Fruit fly (Drosophila melanogaster) whole organism, embryonic: ENCODE measurements around the gene CG9289.

ENCODE experiments used
- B-H1 ChIP-seq: fragments of 200-800 bp; sonication (Bioruptor generic); IDR thresholded peaks from 3 replicates; pipeline ENCODE4 v1.3.6; 2022; ENCODE audit warnings: missing biosample characterization, missing genetic modification characterization
- CG10267 ChIP-seq: fragments of 200-800 bp; sonication (Bioruptor generic); optimal IDR thresholded peaks from 2 replicates; lab custom pipeline; 2018; ENCODE audit warnings: missing biosample characterization, mild to moderate bottlenecking, missing genetic modification characterization, moderate library complexity
- CG10462 ChIP-seq: fragments of 200-800 bp; sonication (Bioruptor generic); optimal IDR thresholded peaks from 2 replicates; lab custom pipeline; 2016; ENCODE audit warnings: missing biosample characterization, missing genetic modification characterization
- CG12391 ChIP-seq: fragments of 200-800 bp; sonication (Bioruptor generic); optimal IDR thresholded peaks from 3 replicates; lab custom pipeline; 2018; ENCODE audit warnings: missing biosample characterization, mild to moderate bottlenecking, missing genetic modification characterization, moderate library complexity
- CG13287 ChIP-seq: fragments of 200-800 bp; sonication (Bioruptor generic); IDR thresholded peaks from 2 replicates; pipeline ENCODE4 v1.3.6; 2022; ENCODE audit warnings: missing biosample characterization, missing genetic modification characterization; ENCODE audit not compliant: partially characterized antibody
- CG13424 ChIP-seq: fragments of 200-800 bp; sonication (Bioruptor generic); optimal IDR thresholded peaks from 2 replicates; lab custom pipeline; 2019; ENCODE audit warnings: missing biosample characterization, mild to moderate bottlenecking, missing genetic modification characterization, moderate library complexity
- CG14965 ChIP-seq: fragments of 200-800 bp; sonication (Bioruptor generic); optimal IDR thresholded peaks from 2 replicates; lab custom pipeline; 2016; ENCODE audit warnings: missing biosample characterization, missing genetic modification characterization, borderline replicate concordance
- CG17612 ChIP-seq: fragments of 200-800 bp; sonication (Bioruptor generic); IDR thresholded peaks from 2 replicates; pipeline ENCODE4 v1.3.6; 2022; ENCODE audit warnings: missing biosample characterization, missing genetic modification characterization
- CG2712 ChIP-seq: fragments of 200-800 bp; optimal IDR thresholded peaks from 3 replicates; lab custom pipeline; 2019; ENCODE audit warnings: missing biosample characterization, mild to moderate bottlenecking, missing genetic modification characterization, moderate library complexity
- CG3065 ChIP-seq: fragments of 200-800 bp; sonication (Bioruptor generic); optimal IDR thresholded peaks from 2 replicates; lab custom pipeline; 2016; ENCODE audit warnings: missing biosample characterization, missing genetic modification characterization
- CG31441 ChIP-seq: fragments of 200-800 bp; sonication (Bioruptor generic); IDR thresholded peaks from 2 replicates; pipeline ENCODE4 v1.3.6; 2022; ENCODE audit warnings: missing biosample characterization, missing genetic modification characterization
- CG4282 ChIP-seq: fragments of 200-800 bp; sonication (Bioruptor generic); optimal IDR thresholded peaks from 2 replicates; lab custom pipeline; 2016; ENCODE audit warnings: missing biosample characterization, missing genetic modification characterization
- CG8089 ChIP-seq: fragments of 200-800 bp; sonication (Bioruptor generic); optimal IDR thresholded peaks from 3 replicates; lab custom pipeline; 2016; ENCODE audit warnings: missing biosample characterization, missing genetic modification characterization
- Dref ChIP-seq: fragments of 200-800 bp; sonication (Bioruptor generic); IDR thresholded peaks from 2 replicates; pipeline ENCODE4 v1.3.6; 2022; ENCODE audit warnings: missing biosample characterization, missing genetic modification characterization
- Ets65A ChIP-seq: fragments of 200-800 bp; sonication (Bioruptor generic); peaks from one replicate; lab custom pipeline; 2016; ENCODE audit warnings: missing biosample characterization, missing genetic modification characterization
- H2.0 ChIP-seq: fragments of 200-800 bp; sonication (Bioruptor generic); IDR thresholded peaks from 2 replicates; pipeline ENCODE4 v1.3.6; 2022; ENCODE audit warnings: missing biosample characterization, missing genetic modification characterization
- HLH4C ChIP-seq: fragments of 200-800 bp; sonication (Bioruptor generic); IDR thresholded peaks from 3 replicates; pipeline ENCODE4 v1.3.6; 2022; ENCODE audit warnings: missing biosample characterization, missing genetic modification characterization; ENCODE audit not compliant: partially characterized antibody
- HLHmδ ChIP-seq: fragments of 200-800 bp; sonication (Bioruptor generic); optimal IDR thresholded peaks from 2 replicates; lab custom pipeline; 2018; ENCODE audit warnings: missing biosample characterization, mild to moderate bottlenecking, missing genetic modification characterization, moderate library complexity
- HmgD ChIP-seq: fragments of 200-800 bp; sonication (Bioruptor generic); optimal IDR thresholded peaks from 3 replicates; lab custom pipeline; 2016; ENCODE audit warnings: missing biosample characterization, missing genetic modification characterization
- Jarid2 ChIP-seq: fragments of 200-800 bp; sonication (Bioruptor generic); optimal IDR thresholded peaks from 3 replicates; lab custom pipeline; 2017; ENCODE audit warnings: mild to moderate bottlenecking, missing biosample characterization, missing genetic modification reagents, missing genetic modification characterization
- Lhr ChIP-seq: fragments of 200-800 bp; sonication (Bioruptor generic); optimal IDR thresholded peaks from 3 replicates; lab custom pipeline; 2017; ENCODE audit warnings: mild to moderate bottlenecking, missing biosample characterization, missing genetic modification reagents, missing genetic modification characterization
- Optix ChIP-seq: fragments of 200-800 bp; sonication (Bioruptor generic); IDR thresholded peaks from 3 replicates; pipeline ENCODE4 v1.3.6; 2022; ENCODE audit warnings: missing biosample characterization, missing genetic modification characterization
- Sox100B ChIP-seq: fragments of 200-800 bp; sonication (Bioruptor generic); optimal IDR thresholded peaks from 3 replicates; lab custom pipeline; 2018; ENCODE audit warnings: missing biosample characterization, mild to moderate bottlenecking, missing genetic modification characterization
- Sry-δ ChIP-seq: fragments of 200-800 bp; sonication (Bioruptor generic); optimal IDR thresholded peaks from 2 replicates; lab custom pipeline; 2016; ENCODE audit warnings: missing biosample characterization, missing genetic modification characterization
- Trl ChIP-seq, 3 experiments: fragments of >200 bp in 2 of 3; fragments of 200-800 bp in 1 of 3; sonication (Bioruptor generic) in 1 of 3; optimal IDR thresholded peaks; 2 replicates in 1 of 3; 3 replicates in 2 of 3; lab custom pipeline; 2016 to 2017; ENCODE audit warnings: missing biosample characterization in 1 of 3, missing genetic modification characterization in 1 of 3
- Vsx1 ChIP-seq: fragments of 200-800 bp; sonication (Bioruptor generic); optimal IDR thresholded peaks from 2 replicates; lab custom pipeline; 2017; ENCODE audit warnings: missing biosample characterization, mild to moderate bottlenecking, missing genetic modification characterization, missing genetic modification reagents
- YL-1 ChIP-seq: fragments of 200-800 bp; sonication (Bioruptor generic); optimal IDR thresholded peaks from 3 replicates; lab custom pipeline; 2017; ENCODE audit warnings: missing biosample characterization, mild to moderate bottlenecking, missing genetic modification characterization
- az2 ChIP-seq: fragments of 200-800 bp; sonication (Bioruptor generic); optimal IDR thresholded peaks from 3 replicates; lab custom pipeline; 2016; ENCODE audit warnings: missing biosample characterization, missing genetic modification characterization
- bab2 ChIP-seq: fragments of 200-800 bp; sonication (Bioruptor generic); optimal IDR thresholded peaks from 2 replicates; lab custom pipeline; 2016; ENCODE audit warnings: missing biosample characterization, missing genetic modification characterization
- bowl ChIP-seq: fragments of 200-800 bp; sonication (Bioruptor generic); IDR thresholded peaks from 2 replicates; pipeline ENCODE4 v1.3.6; 2022; ENCODE audit warnings: missing biosample characterization, missing genetic modification characterization
- br ChIP-seq: fragments of >200 bp; optimal IDR thresholded peaks from 2 replicates; lab custom pipeline; 2017
- corto ChIP-seq: fragments of 200-800 bp; sonication (Bioruptor generic); optimal IDR thresholded peaks from 2 replicates; lab custom pipeline; 2016; ENCODE audit warnings: missing biosample characterization, mild to moderate bottlenecking, missing genetic modification characterization, moderate library complexity
- dmrt99B ChIP-seq: fragments of 200-800 bp; sonication (Bioruptor generic); optimal IDR thresholded peaks from 2 replicates; lab custom pipeline; 2018; ENCODE audit warnings: missing biosample characterization, mild to moderate bottlenecking, missing genetic modification characterization, moderate library complexity
- dpn ChIP-seq, 2 experiments: fragments of 200-800 bp; sonication (Bioruptor generic); optimal IDR thresholded peaks; 3 replicates each; lab custom pipeline; 2016; ENCODE audit warnings: missing biosample characterization in 2 of 2, missing genetic modification characterization in 2 of 2
- esg ChIP-seq: fragments of 200-800 bp; sonication (Bioruptor generic); conservative IDR thresholded peaks from 2 replicates; pipeline ENCODE4 v1.3.6; 2022; ENCODE audit warnings: missing biosample characterization, missing genetic modification characterization
- eyg ChIP-seq: fragments of 200-800 bp; sonication (Bioruptor generic); optimal IDR thresholded peaks from 3 replicates; lab custom pipeline; 2016; ENCODE audit warnings: missing biosample characterization, missing genetic modification characterization
- gsb ChIP-seq: fragments of 200-800 bp; sonication (Bioruptor generic); IDR thresholded peaks from 2 replicates; pipeline ENCODE4 v1.3.6; 2022; ENCODE audit warnings: missing biosample characterization, missing genetic modification characterization
- h ChIP-seq: fragments of >200 bp; optimal IDR thresholded peaks from 2 replicates; lab custom pipeline; 2017
- mld ChIP-seq: fragments of 200-800 bp; sonication (Bioruptor generic); IDR thresholded peaks from 3 replicates; pipeline ENCODE4 v1.3.6; 2022; ENCODE audit warnings: missing biosample characterization, missing genetic modification characterization; ENCODE audit not compliant: partially characterized antibody
- odd ChIP-seq: fragments of 200-800 bp; sonication (Bioruptor generic); optimal IDR thresholded peaks from 2 replicates; lab custom pipeline; 2017; ENCODE audit warnings: missing biosample characterization, mild to moderate bottlenecking, missing genetic modification characterization
- phol ChIP-seq: fragments of 200-800 bp; sonication (Bioruptor generic); optimal IDR thresholded peaks from 3 replicates; lab custom pipeline; 2018; ENCODE audit warnings: missing biosample characterization, mild to moderate bottlenecking, missing genetic modification characterization, moderate library complexity
- pita ChIP-seq: fragments of 200-800 bp; sonication (Bioruptor generic); optimal IDR thresholded peaks from 2 replicates; lab custom pipeline; 2017; ENCODE audit warnings: missing biosample characterization, mild to moderate bottlenecking, missing genetic modification characterization
- pros ChIP-seq: fragments of 200-800 bp; sonication (Bioruptor generic); optimal IDR thresholded peaks from 3 replicates; lab custom pipeline; 2019; ENCODE audit warnings: missing biosample characterization, mild to moderate bottlenecking, missing genetic modification characterization, moderate library complexity
- pzg ChIP-seq: fragments of 200-800 bp; sonication (Bioruptor generic); optimal IDR thresholded peaks from 3 replicates; lab custom pipeline; 2018; ENCODE audit warnings: missing biosample characterization, mild to moderate bottlenecking, missing genetic modification characterization, moderate library complexity
- sens-2 ChIP-seq: fragments of 200-800 bp; sonication (Bioruptor generic); IDR thresholded peaks from 2 replicates; pipeline ENCODE4 v1.3.6; 2022; ENCODE audit warnings: missing biosample characterization, missing genetic modification characterization
- sim ChIP-seq: fragments of 200-800 bp; sonication (Bioruptor generic); IDR thresholded peaks from 2 replicates; pipeline ENCODE4 v1.3.6; 2022; ENCODE audit warnings: missing biosample characterization, missing genetic modification characterization
- slou ChIP-seq: fragments of 200-800 bp; sonication (Bioruptor generic); optimal IDR thresholded peaks from 3 replicates; lab custom pipeline; 2016; ENCODE audit warnings: missing biosample characterization, missing genetic modification characterization
- stwl ChIP-seq: fragments of 200-800 bp; sonication (Bioruptor generic); optimal IDR thresholded peaks from 3 replicates; lab custom pipeline; 2018; ENCODE audit warnings: missing biosample characterization, mild to moderate bottlenecking, missing genetic modification characterization, moderate library complexity
- tx ChIP-seq: fragments of 200-800 bp; sonication (Bioruptor generic); optimal IDR thresholded peaks from 2 replicates; lab custom pipeline; 2016; ENCODE audit warnings: missing biosample characterization, missing genetic modification characterization
- vnd ChIP-seq: fragments of 200-800 bp; sonication (Bioruptor generic); IDR thresholded peaks from 3 replicates; pipeline ENCODE4 v1.3.6; 2022; ENCODE audit warnings: missing biosample characterization, missing genetic modification characterization; ENCODE audit not compliant: partially characterized antibody

The CG9289 gene

dm6 chr2L:8685668-8686306, 1.6 kb upstream of the CG9289 start, which contains the start of the genes PrBP and Trs23 (continued):
- TF ChIP-seq corto (no peak), dmrt99B (tag; lab: Kevin White, UChicago) (no peak), B-H1 (GFP tag; lab: Robert Waterston, UW) (no peak), slou (GFP tag; lab: Kevin White, UChicago) (no peak), Dref (GFP tag; lab: Robert Waterston, UW) (no peak), bowl (GFP tag; lab: Robert Waterston, UW) (no peak), CG10267 (tag; lab: Kevin White, UChicago) (peak; percentile 3), CG2712 (tag; lab: Kevin White, UChicago) (peak; percentile 48), gsb (GFP tag; lab: Robert Waterston, UW) (no peak), bab2 (GFP tag; lab: Kevin White, UChicago) (no peak), Trl (optimal IDR thresholded peaks at IDR 0.05; lab: Kevin White, UChicago) (no peak), Trl (GFP tag; optimal IDR thresholded peaks at IDR 0.05; lab: Kevin White, UChicago) (no peak), pita (GFP tag; lab: Kevin White, UChicago) (no peak), HLHmδ (no peak), esg (GFP tag; lab: Robert Waterston, UW) (no peak), HLH4C (GFP tag; lab: Robert Waterston, UW) (peak; percentile 36; the same call in 1 of the 3 replicates), CG13424 (tag; lab: Kevin White, UChicago) (no peak), Sox100B (GFP tag; lab: Kevin White, UChicago) (no peak), odd (no peak), eyg (no peak), az2 (no peak), tx (GFP tag; lab: Kevin White, UChicago) (no peak), Lhr (GFP tag; lab: Kevin White, UChicago) (peak; percentile 32), Optix (no peak), H2.0 (GFP tag; lab: Robert Waterston, UW) (no peak), Sry-δ (peak; percentile 62), pros (GFP tag; lab: Kevin White, UChicago) (no peak), CG17612 (GFP tag; lab: Robert Waterston, UW) (no peak), CG4282 (GFP tag; lab: Kevin White, UChicago) (no peak), sim (GFP tag; lab: Robert Waterston, UW) (no peak), sens-2 (GFP tag; lab: Robert Waterston, UW) (no peak), CG3065 (no peak), CG13287 (GFP tag; lab: Robert Waterston, UW) (peak; percentile 43), Vsx1 (GFP tag; lab: Kevin White, UChicago) (no peak), CG8089 (GFP tag; lab: Kevin White, UChicago) (no peak), pzg (GFP tag; lab: Kevin White, UChicago) (peak; percentile 46), phol (tag; lab: Kevin White, UChicago) (peak; percentile 3), stwl (tag; lab: Kevin White, UChicago) (peak; percentile 49), HmgD (GFP tag; lab: Kevin White, UChicago) (no peak), mld (GFP tag; lab: Robert Waterston, UW) (peak; percentile 45; the same call in 1 of the 3 replicates), dpn (GFP tag; optimal IDR thresholded peaks at IDR 0.05; lab: Kevin White, UChicago) (no peak), YL-1 (GFP tag; lab: Kevin White, UChicago) (peak; percentile 54), CG12391 (no peak), h (no peak), CG10462 (GFP tag; lab: Kevin White, UChicago) (no peak), CG31441 (peak; percentile 39; the same call in 1 of the 2 replicates), br (no peak), Jarid2 (no peak), CG14965 (GFP tag; lab: Kevin White, UChicago) (no peak), Ets65A (no peak), vnd (GFP tag; lab: Robert Waterston, UW) (no peak; the same call in 2 of the 3 replicates)
